Fruit fly (Drosophila melanogaster) S2 (cell line): ENCODE data around the gene Nepl17.

Experiments
- CG8478 ChIP-seq: fragments of >200 bp; optimal IDR thresholded peaks from 2 replicates; lab custom pipeline; 2018
- CTCF ChIP-seq, 2 experiments: fragments of >200 bp; optimal IDR thresholded peaks; 2 replicates each; lab custom pipeline; 2018

DNA sequence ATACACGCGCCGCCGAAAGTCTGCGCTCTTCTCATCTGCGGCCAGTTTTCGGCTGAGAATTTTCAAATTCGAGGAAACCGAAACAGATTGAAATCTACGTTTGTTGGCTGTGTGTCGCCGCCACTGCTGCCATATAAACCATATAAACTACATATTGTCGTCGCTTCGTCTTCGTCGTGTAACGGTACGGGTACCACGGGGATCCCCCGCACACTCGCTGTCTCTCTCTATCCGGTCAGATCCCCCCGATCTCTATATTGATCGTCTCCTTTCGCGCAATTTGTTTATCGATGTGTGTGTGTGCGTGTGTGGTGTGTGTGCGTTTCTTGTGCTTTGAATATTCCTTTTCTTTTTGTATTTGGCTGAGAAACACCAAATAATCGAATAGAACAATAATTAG is 30.7 kb downstream of the Nepl17 start:
- TF ChIP-seq CG8478 (lab: Kevin White, UChicago) (no peak), CTCF (optimal IDR thresholded peaks at IDR 0.05; lab: Kevin White, UChicago) (no peak)
